Fruit fly (Drosophila melanogaster) whole organism, prepupa: ENCODE measurements around the gene SP1029.

Experiments used
- Blimp-1 ChIP-seq: fragments of 200-800 bp; sonication (Bioruptor generic); optimal IDR thresholded peaks from 3 replicates; lab custom pipeline; 2017; ENCODE audit warnings: missing biosample characterization, missing genetic modification characterization, mild to moderate bottlenecking, moderate library complexity, missing genetic modification reagents
- CG10631 ChIP-seq: fragments of 200-800 bp; sonication (Bioruptor generic); optimal IDR thresholded peaks from 2 replicates; lab custom pipeline; 2016; ENCODE audit warnings: missing biosample characterization, missing genetic modification characterization
- CG10669 ChIP-seq: fragments of 200-800 bp; sonication (Bioruptor generic); optimal IDR thresholded peaks from 3 replicates; lab custom pipeline; 2018; ENCODE audit warnings: missing biosample characterization, mild to moderate bottlenecking, missing genetic modification characterization, moderate library complexity
- CG11294 ChIP-seq: fragments of 200-800 bp; sonication (Bioruptor generic); IDR thresholded peaks from 2 replicates; pipeline ENCODE4 v1.3.6; 2022; ENCODE audit warnings: missing biosample characterization, missing genetic modification characterization
- CG11762 ChIP-seq: fragments of 200-800 bp; sonication (Bioruptor generic); optimal IDR thresholded peaks from 3 replicates; lab custom pipeline; 2016; ENCODE audit warnings: missing biosample characterization, missing genetic modification characterization; ENCODE audit not compliant: insufficient read depth
- CG11902 ChIP-seq: fragments of 200-800 bp; sonication (Bioruptor generic); optimal IDR thresholded peaks from 3 replicates; lab custom pipeline; 2016; ENCODE audit warnings: missing biosample characterization, missing genetic modification characterization
- CG1621 ChIP-seq: fragments of 200-800 bp; sonication (Bioruptor generic); optimal IDR thresholded peaks from 3 replicates; lab custom pipeline; 2018; ENCODE audit warnings: missing biosample characterization, mild to moderate bottlenecking, missing genetic modification characterization
- CG16779 ChIP-seq: fragments of 200-800 bp; sonication (Bioruptor generic); optimal IDR thresholded peaks from 3 replicates; lab custom pipeline; 2017; ENCODE audit warnings: missing biosample characterization, mild to moderate bottlenecking, missing genetic modification characterization
- CG3032 ChIP-seq: fragments of 200-800 bp; optimal IDR thresholded peaks from 2 replicates; lab custom pipeline; 2019; ENCODE audit warnings: missing biosample characterization, mild to moderate bottlenecking, missing genetic modification characterization, moderate library complexity
- CG31627 ChIP-seq: fragments of 200-800 bp; sonication (Bioruptor generic); optimal IDR thresholded peaks from 3 replicates; lab custom pipeline; 2016; ENCODE audit warnings: missing biosample characterization, missing genetic modification characterization
- CG34406 ChIP-seq: fragments of 200-800 bp; sonication (Bioruptor generic); optimal IDR thresholded peaks from 3 replicates; lab custom pipeline; 2016; ENCODE audit warnings: missing biosample characterization, missing genetic modification characterization
- CG3919 ChIP-seq: fragments of 200-800 bp; sonication (Bioruptor generic); optimal IDR thresholded peaks from 3 replicates; lab custom pipeline; 2016; ENCODE audit warnings: missing biosample characterization, missing genetic modification characterization
- CG4318 ChIP-seq: fragments of 200-800 bp; sonication (Bioruptor generic); optimal IDR thresholded peaks from 3 replicates; lab custom pipeline; 2017; ENCODE audit warnings: missing biosample characterization, mild to moderate bottlenecking, missing genetic modification characterization
- CG6163 ChIP-seq: fragments of 200-800 bp; sonication (Bioruptor generic); IDR thresholded peaks from 3 replicates; pipeline ENCODE4 v1.3.6; 2022; ENCODE audit warnings: missing biosample characterization, missing genetic modification characterization
- CG6792 ChIP-seq: fragments of 200-800 bp; sonication (Bioruptor generic); optimal IDR thresholded peaks from 3 replicates; lab custom pipeline; 2016; ENCODE audit warnings: missing biosample characterization, missing genetic modification characterization
- CG6808 ChIP-seq: fragments of 200-800 bp; sonication (Bioruptor generic); optimal IDR thresholded peaks from 3 replicates; lab custom pipeline; 2017; ENCODE audit warnings: missing biosample characterization, missing genetic modification characterization, mild to moderate bottlenecking, moderate library complexity, missing genetic modification reagents
- CG7368 ChIP-seq: fragments of 200-800 bp; sonication (Bioruptor generic); optimal IDR thresholded peaks from 3 replicates; lab custom pipeline; 2016; ENCODE audit warnings: missing biosample characterization, missing genetic modification characterization
- CG8319 ChIP-seq: fragments of 200-800 bp; sonication (Bioruptor generic); optimal IDR thresholded peaks from 3 replicates; lab custom pipeline; 2016; ENCODE audit warnings: missing biosample characterization, missing genetic modification characterization
- CG9139 ChIP-seq: fragments of 200-800 bp; sonication (Bioruptor generic); optimal IDR thresholded peaks from 3 replicates; lab custom pipeline; 2017; ENCODE audit warnings: missing biosample characterization, mild to moderate bottlenecking, missing genetic modification characterization
- Eip78C ChIP-seq: fragments of 200-800 bp; sonication (Bioruptor generic); peaks from one replicate; lab custom pipeline; 2016; ENCODE audit warnings: missing biosample characterization, missing genetic modification characterization
- Ets96B ChIP-seq: fragments of 200-800 bp; optimal IDR thresholded peaks from 2 replicates; lab custom pipeline; 2019; ENCODE audit warnings: missing biosample characterization, mild to moderate bottlenecking, missing genetic modification characterization, moderate library complexity
- Gug ChIP-seq: fragments of 200-800 bp; sonication (Bioruptor generic); IDR thresholded peaks from 2 replicates; pipeline ENCODE4 v1.3.6; 2022; ENCODE audit warnings: missing biosample characterization, missing genetic modification characterization
- Hr39 ChIP-seq: fragments of 200-800 bp; sonication (Bioruptor generic); optimal IDR thresholded peaks from 2 replicates; lab custom pipeline; 2016; ENCODE audit warnings: missing biosample characterization, missing genetic modification characterization
- Lpt ChIP-seq: fragments of 200-800 bp; sonication (Bioruptor generic); optimal IDR thresholded peaks from 3 replicates; lab custom pipeline; 2016; ENCODE audit warnings: missing biosample characterization, missing genetic modification characterization
- OdsH ChIP-seq: fragments of 200-800 bp; sonication (Bioruptor generic); optimal IDR thresholded peaks from 3 replicates; lab custom pipeline; 2016; ENCODE audit warnings: missing biosample characterization, missing genetic modification characterization
- Smox ChIP-seq: fragments of 200-800 bp; sonication (Bioruptor generic); optimal IDR thresholded peaks from 3 replicates; lab custom pipeline; 2016; ENCODE audit warnings: missing biosample characterization, missing genetic modification characterization
- Sox102F ChIP-seq: fragments of 200-800 bp; sonication (Bioruptor generic); optimal IDR thresholded peaks from 2 replicates; lab custom pipeline; 2016; ENCODE audit warnings: missing biosample characterization, mild to moderate bottlenecking, missing genetic modification characterization
- Sox14 ChIP-seq: fragments of 200-800 bp; sonication (Bioruptor generic); optimal IDR thresholded peaks from 3 replicates; lab custom pipeline; 2016; ENCODE audit warnings: missing biosample characterization, missing genetic modification characterization
- achi ChIP-seq: fragments of 200-800 bp; sonication (Bioruptor generic); optimal IDR thresholded peaks from 3 replicates; lab custom pipeline; 2016; ENCODE audit warnings: missing biosample characterization, missing genetic modification characterization
- cyc ChIP-seq: fragments of 200-800 bp; sonication (Bioruptor generic); optimal IDR thresholded peaks from 3 replicates; lab custom pipeline; 2016; ENCODE audit warnings: missing biosample characterization, missing genetic modification characterization
- dac ChIP-seq: fragments of 200-800 bp; sonication (Bioruptor generic); optimal IDR thresholded peaks from 2 replicates; lab custom pipeline; 2017; ENCODE audit warnings: missing biosample characterization, mild to moderate bottlenecking, missing genetic modification characterization
- dsx ChIP-seq: fragments of 200-800 bp; optimal IDR thresholded peaks from 3 replicates; lab custom pipeline; 2019; ENCODE audit warnings: missing biosample characterization, mild to moderate bottlenecking, missing genetic modification characterization, moderate library complexity; ENCODE audit not compliant: poor library complexity, severe bottlenecking
- esn ChIP-seq: fragments of 200-800 bp; sonication (Bioruptor generic); optimal IDR thresholded peaks from 2 replicates; lab custom pipeline; 2016; ENCODE audit warnings: missing biosample characterization, mild to moderate bottlenecking, missing genetic modification characterization, moderate library complexity
- fd59A ChIP-seq: fragments of 200-800 bp; sonication (Bioruptor generic); optimal IDR thresholded peaks from 2 replicates; lab custom pipeline; 2017; ENCODE audit warnings: missing biosample characterization, mild to moderate bottlenecking, missing genetic modification characterization, missing genetic modification reagents
- fkh ChIP-seq: fragments of 200-800 bp; sonication (Bioruptor generic); optimal IDR thresholded peaks from 3 replicates; lab custom pipeline; 2017; ENCODE audit warnings: missing biosample characterization, mild to moderate bottlenecking, missing genetic modification characterization, moderate library complexity
- net ChIP-seq: fragments of 200-800 bp; sonication (Bioruptor generic); optimal IDR thresholded peaks from 3 replicates; lab custom pipeline; 2016; ENCODE audit warnings: missing biosample characterization, missing genetic modification characterization
- salr ChIP-seq, 2 experiments: fragments of 200-800 bp; sonication (Bioruptor generic); optimal IDR thresholded peaks; 3 replicates each; lab custom pipeline; 2016 to 2018; ENCODE audit warnings: missing biosample characterization in 2 of 2, missing genetic modification characterization in 2 of 2, mild to moderate bottlenecking in 1 of 2
- spab ChIP-seq: fragments of 200-800 bp; sonication (Bioruptor generic); optimal IDR thresholded peaks from 2 replicates; lab custom pipeline; 2017; ENCODE audit warnings: missing biosample characterization, mild to moderate bottlenecking, missing genetic modification characterization, missing genetic modification reagents
- ss ChIP-seq, 2 experiments: fragments of 200-800 bp; sonication (Bioruptor generic); optimal IDR thresholded peaks; 2 replicates in 1 of 2; 3 replicates in 1 of 2; lab custom pipeline; 2017 to 2018; ENCODE audit warnings: mild to moderate bottlenecking in 2 of 2, missing biosample characterization in 2 of 2, missing genetic modification characterization in 2 of 2, moderate library complexity in 1 of 2
- svp ChIP-seq: fragments of 200-800 bp; sonication (Bioruptor generic); peaks from one replicate; lab custom pipeline; 2016; ENCODE audit warnings: missing biosample characterization, missing genetic modification characterization
- topi ChIP-seq: fragments of 200-800 bp; sonication (Bioruptor generic); optimal IDR thresholded peaks from 3 replicates; lab custom pipeline; 2016; ENCODE audit warnings: missing biosample characterization, missing genetic modification characterization

SP1029 gene

dm6 chr3R:29262481-29262880 lies 12.2 kb upstream of the SP1029 start:
- no peak for TF ChIP-seq CG10669
- no peak for TF ChIP-seq Gug (GFP tag; lab: Robert Waterston, UW)
- no peak for TF ChIP-seq salr (GFP tag; optimal IDR thresholded peaks at IDR 0.05; lab: Kevin White, UChicago)
- no peak for TF ChIP-seq cyc (GFP tag; lab: Kevin White, UChicago)
- TF ChIP-seq achi (GFP tag; lab: Kevin White, UChicago): no peak
- TF ChIP-seq CG3919 (GFP tag; lab: Kevin White, UChicago): no peak
- no peak for TF ChIP-seq CG1621 (tag; lab: Kevin White, UChicago)
- no peak for TF ChIP-seq spab (GFP tag; lab: Kevin White, UChicago)
- TF ChIP-seq esn (GFP tag; lab: Kevin White, UChicago): no peak
- no peak for TF ChIP-seq Sox14 (GFP tag; lab: Kevin White, UChicago)
- no peak for TF ChIP-seq CG9139 (GFP tag; lab: Kevin White, UChicago)
- no peak for TF ChIP-seq CG11902 (GFP tag; lab: Kevin White, UChicago)
- no peak for TF ChIP-seq Hr39
- no peak for TF ChIP-seq CG11762 (GFP tag; lab: Kevin White, UChicago)

dm6 chr3R:29259466-29260132 lies 9.3 kb upstream of the SP1029 start:
- TF ChIP-seq net (GFP tag; lab: Kevin White, UChicago) (no peak), Sox102F (GFP tag; lab: Kevin White, UChicago) (no peak), CG34406 (GFP tag; lab: Kevin White, UChicago) (no peak), Eip78C (GFP tag; lab: Kevin White, UChicago) (peak; percentile 13), svp (GFP tag; lab: Kevin White, UChicago) (peak; percentile 10), Smox (GFP tag; lab: Kevin White, UChicago) (no peak), Ets96B (peak; percentile 14), Sox14 (GFP tag; lab: Kevin White, UChicago) (no peak), CG10631 (no peak), CG8319 (GFP tag; lab: Kevin White, UChicago) (no peak), Blimp-1 (no peak)

dm6 chr3R:29257890-29258691 lies 7.8 kb upstream of the SP1029 start:
- TF ChIP-seq ss (GFP tag; optimal IDR thresholded peaks at IDR 0.05; lab: Kevin White, UChicago) (peak; percentile 10 to 71), dsx (peak; percentile 66), CG6808 (GFP tag; lab: Kevin White, UChicago) (peak; percentile 35), CG6163 (GFP tag; lab: Robert Waterston, UW) (0 out of 3 replicates have a peak, but pooled peaks have one; percentile 27), Gug (GFP tag; lab: Robert Waterston, UW) (no peak), Eip78C (GFP tag; lab: Kevin White, UChicago) (peak; percentile 44), fd59A (no peak)

- TF ChIP-seq topi (GFP tag; lab: Kevin White, UChicago) (peak; percentile 71), fkh (GFP tag; lab: Kevin White, UChicago) (no peak), CG11294 (peak; percentile 63), Smox (GFP tag; lab: Kevin White, UChicago) (peak; percentile 60), CG11762 (GFP tag; lab: Kevin White, UChicago) (peak; percentile 58), Blimp-1 (no peak), Sox14 (GFP tag; lab: Kevin White, UChicago) (peak; percentile 82), dsx (peak; percentile 56), Lpt (peak; percentile 40), dac (no peak), CG3032 (tag; lab: Kevin White, UChicago) (peak; percentile 86), CG34406 (GFP tag; lab: Kevin White, UChicago) (peak; percentile 68), CG9139 (GFP tag; lab: Kevin White, UChicago) (peak; percentile 7), CG4318 (GFP tag; lab: Kevin White, UChicago) (no peak), OdsH (GFP tag; lab: Kevin White, UChicago) (peak; percentile 74), CG11902 (GFP tag; lab: Kevin White, UChicago) (peak; percentile 15), Ets96B (peak; percentile 87), cyc (GFP tag; lab: Kevin White, UChicago) (peak; percentile 61), CG16779 (peak; percentile 11), CG7368 (GFP tag; lab: Kevin White, UChicago) (peak; percentile 63), CG31627 (GFP tag; lab: Kevin White, UChicago) (peak; percentile 70), CG6792 (peak; percentile 48)
These were observed 6.7 kb upstream of the SP1029 start for dm6 chr3R:29256811-29257439.
